Fruit fly (Drosophila melanogaster) whole organism, prepupa: ENCODE data around the gene wntD.

Source experiments
- CG10631 ChIP-seq: fragments of 200-800 bp; sonication (Bioruptor generic); optimal IDR thresholded peaks from 2 replicates; lab custom pipeline; 2016; ENCODE audit warnings: missing biosample characterization, missing genetic modification characterization
- CG11294 ChIP-seq: fragments of 200-800 bp; sonication (Bioruptor generic); IDR thresholded peaks from 2 replicates; pipeline ENCODE4 v1.3.6; 2022; ENCODE audit warnings: missing biosample characterization, missing genetic modification characterization
- CG11902 ChIP-seq: fragments of 200-800 bp; sonication (Bioruptor generic); optimal IDR thresholded peaks from 3 replicates; lab custom pipeline; 2016; ENCODE audit warnings: missing biosample characterization, missing genetic modification characterization
- CG15336 ChIP-seq: fragments of 200-800 bp; sonication (Bioruptor generic); IDR thresholded peaks from 2 replicates; pipeline ENCODE4 v1.3.6; 2022; ENCODE audit warnings: missing biosample characterization, missing genetic modification characterization
- CG16779 ChIP-seq: fragments of 200-800 bp; sonication (Bioruptor generic); optimal IDR thresholded peaks from 3 replicates; lab custom pipeline; 2017; ENCODE audit warnings: missing biosample characterization, mild to moderate bottlenecking, missing genetic modification characterization
- CG3032 ChIP-seq: fragments of 200-800 bp; optimal IDR thresholded peaks from 2 replicates; lab custom pipeline; 2019; ENCODE audit warnings: missing biosample characterization, mild to moderate bottlenecking, missing genetic modification characterization, moderate library complexity
- CG34406 ChIP-seq: fragments of 200-800 bp; sonication (Bioruptor generic); optimal IDR thresholded peaks from 3 replicates; lab custom pipeline; 2016; ENCODE audit warnings: missing biosample characterization, missing genetic modification characterization
- CG4318 ChIP-seq: fragments of 200-800 bp; sonication (Bioruptor generic); optimal IDR thresholded peaks from 3 replicates; lab custom pipeline; 2017; ENCODE audit warnings: missing biosample characterization, mild to moderate bottlenecking, missing genetic modification characterization
- CG6163 ChIP-seq: fragments of 200-800 bp; sonication (Bioruptor generic); IDR thresholded peaks from 3 replicates; pipeline ENCODE4 v1.3.6; 2022; ENCODE audit warnings: missing biosample characterization, missing genetic modification characterization
- CG6276 ChIP-seq: fragments of 200-800 bp; sonication (Bioruptor generic); optimal IDR thresholded peaks from 2 replicates; lab custom pipeline; 2017; ENCODE audit warnings: missing biosample characterization, mild to moderate bottlenecking, missing genetic modification characterization
- CG6792 ChIP-seq: fragments of 200-800 bp; sonication (Bioruptor generic); optimal IDR thresholded peaks from 3 replicates; lab custom pipeline; 2016; ENCODE audit warnings: missing biosample characterization, missing genetic modification characterization
- CG6808 ChIP-seq: fragments of 200-800 bp; sonication (Bioruptor generic); optimal IDR thresholded peaks from 3 replicates; lab custom pipeline; 2017; ENCODE audit warnings: missing biosample characterization, missing genetic modification characterization, mild to moderate bottlenecking, moderate library complexity, missing genetic modification reagents
- CG8119 ChIP-seq: fragments of 200-800 bp; sonication (Bioruptor generic); IDR thresholded peaks from 3 replicates; pipeline ENCODE4 v1.3.6; 2022; ENCODE audit warnings: missing biosample characterization, missing genetic modification characterization
- CG8319 ChIP-seq: fragments of 200-800 bp; sonication (Bioruptor generic); optimal IDR thresholded peaks from 3 replicates; lab custom pipeline; 2016; ENCODE audit warnings: missing biosample characterization, missing genetic modification characterization
- Eip75B ChIP-seq: fragments of 200-800 bp; sonication (Bioruptor generic); optimal IDR thresholded peaks from 3 replicates; lab custom pipeline; 2016; ENCODE audit warnings: missing biosample characterization, missing genetic modification characterization
- Eip78C ChIP-seq: fragments of 200-800 bp; sonication (Bioruptor generic); peaks from one replicate; lab custom pipeline; 2016; ENCODE audit warnings: missing biosample characterization, missing genetic modification characterization
- Ets21C ChIP-seq: fragments of 200-800 bp; sonication (Bioruptor generic); optimal IDR thresholded peaks from 3 replicates; lab custom pipeline; 2016; ENCODE audit warnings: missing biosample characterization, missing genetic modification characterization
- Gug ChIP-seq: fragments of 200-800 bp; sonication (Bioruptor generic); IDR thresholded peaks from 2 replicates; pipeline ENCODE4 v1.3.6; 2022; ENCODE audit warnings: missing biosample characterization, missing genetic modification characterization
- Hr39 ChIP-seq: fragments of 200-800 bp; sonication (Bioruptor generic); optimal IDR thresholded peaks from 2 replicates; lab custom pipeline; 2016; ENCODE audit warnings: missing biosample characterization, missing genetic modification characterization
- Hr4 ChIP-seq: fragments of 200-800 bp; sonication (Bioruptor generic); optimal IDR thresholded peaks from 3 replicates; lab custom pipeline; 2016; ENCODE audit warnings: missing biosample characterization, missing genetic modification characterization
- Lpt ChIP-seq: fragments of 200-800 bp; sonication (Bioruptor generic); optimal IDR thresholded peaks from 3 replicates; lab custom pipeline; 2016; ENCODE audit warnings: missing biosample characterization, missing genetic modification characterization
- Met ChIP-seq: fragments of 200-800 bp; sonication (Bioruptor generic); optimal IDR thresholded peaks from 3 replicates; lab custom pipeline; 2016; ENCODE audit warnings: missing biosample characterization, missing genetic modification characterization
- OdsH ChIP-seq: fragments of 200-800 bp; sonication (Bioruptor generic); optimal IDR thresholded peaks from 3 replicates; lab custom pipeline; 2016; ENCODE audit warnings: missing biosample characterization, missing genetic modification characterization
- Sox15 ChIP-seq: fragments of 200-800 bp; sonication (Bioruptor generic); optimal IDR thresholded peaks from 3 replicates; lab custom pipeline; 2016; ENCODE audit warnings: missing biosample characterization, missing genetic modification characterization
- achi ChIP-seq: fragments of 200-800 bp; sonication (Bioruptor generic); optimal IDR thresholded peaks from 3 replicates; lab custom pipeline; 2016; ENCODE audit warnings: missing biosample characterization, missing genetic modification characterization
- acj6 ChIP-seq: fragments of 200-800 bp; sonication (Bioruptor generic); optimal IDR thresholded peaks from 3 replicates; lab custom pipeline; 2016; ENCODE audit warnings: missing biosample characterization, missing genetic modification characterization
- dsx ChIP-seq: fragments of 200-800 bp; optimal IDR thresholded peaks from 3 replicates; lab custom pipeline; 2019; ENCODE audit warnings: missing biosample characterization, mild to moderate bottlenecking, missing genetic modification characterization, moderate library complexity; ENCODE audit not compliant: poor library complexity, severe bottlenecking
- esn ChIP-seq: fragments of 200-800 bp; sonication (Bioruptor generic); optimal IDR thresholded peaks from 2 replicates; lab custom pipeline; 2016; ENCODE audit warnings: missing biosample characterization, mild to moderate bottlenecking, missing genetic modification characterization, moderate library complexity
- fd59A ChIP-seq: fragments of 200-800 bp; sonication (Bioruptor generic); optimal IDR thresholded peaks from 2 replicates; lab custom pipeline; 2017; ENCODE audit warnings: missing biosample characterization, mild to moderate bottlenecking, missing genetic modification characterization, missing genetic modification reagents
- fd85E ChIP-seq: fragments of 200-800 bp; sonication (Bioruptor generic); optimal IDR thresholded peaks from 3 replicates; lab custom pipeline; 2016; ENCODE audit warnings: missing biosample characterization, missing genetic modification characterization
- fkh ChIP-seq: fragments of 200-800 bp; sonication (Bioruptor generic); optimal IDR thresholded peaks from 3 replicates; lab custom pipeline; 2017; ENCODE audit warnings: missing biosample characterization, mild to moderate bottlenecking, missing genetic modification characterization, moderate library complexity
- lz ChIP-seq: fragments of 200-800 bp; sonication (Bioruptor generic); optimal IDR thresholded peaks from 3 replicates; lab custom pipeline; 2016; ENCODE audit warnings: missing biosample characterization, missing genetic modification characterization
- pdm3 ChIP-seq: fragments of 200-800 bp; sonication (Bioruptor generic); optimal IDR thresholded peaks from 3 replicates; lab custom pipeline; 2016; ENCODE audit warnings: missing biosample characterization, missing genetic modification characterization
- spab ChIP-seq: fragments of 200-800 bp; sonication (Bioruptor generic); optimal IDR thresholded peaks from 2 replicates; lab custom pipeline; 2017; ENCODE audit warnings: missing biosample characterization, mild to moderate bottlenecking, missing genetic modification characterization, missing genetic modification reagents
- svp ChIP-seq: fragments of 200-800 bp; sonication (Bioruptor generic); peaks from one replicate; lab custom pipeline; 2016; ENCODE audit warnings: missing biosample characterization, missing genetic modification characterization
- topi ChIP-seq: fragments of 200-800 bp; sonication (Bioruptor generic); optimal IDR thresholded peaks from 3 replicates; lab custom pipeline; 2016; ENCODE audit warnings: missing biosample characterization, missing genetic modification characterization

Gene wntD

DNA sequence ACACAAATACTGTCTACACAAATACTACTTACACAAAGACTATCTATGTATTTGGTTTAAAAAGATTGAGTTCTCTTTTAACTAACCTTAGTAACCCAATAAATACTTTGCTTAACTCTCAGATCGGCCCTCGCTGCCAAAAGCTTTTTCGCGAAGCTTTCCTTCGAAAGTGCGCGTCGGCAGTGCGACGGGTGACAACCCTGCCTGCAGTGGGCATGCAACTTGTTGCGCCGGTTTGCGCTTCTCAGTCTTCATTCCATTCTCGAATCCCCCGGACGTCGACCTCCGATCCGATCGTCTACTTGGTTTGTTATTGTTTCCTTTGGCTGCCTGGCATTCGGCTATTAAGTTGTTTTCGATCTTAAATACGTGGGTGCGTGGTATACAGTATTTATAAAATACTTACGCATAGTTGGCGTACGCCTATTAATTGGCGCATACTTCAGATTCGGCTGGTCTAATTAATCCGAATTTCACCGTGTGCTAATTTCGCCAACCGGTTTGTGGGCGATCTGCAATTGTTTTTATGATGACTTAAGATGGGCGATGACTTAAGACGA, 32.8 kb downstream of the wntD start, which contains the start of gene CG11686 (continued):
- TF ChIP-seq CG8319, result no peak
- TF ChIP-seq fd85E (GFP tag; lab: Kevin White, UChicago), result no peak
- no peak for TF ChIP-seq CG3032 (tag; lab: Kevin White, UChicago)
- no peak for TF ChIP-seq Hr39 (GFP tag; lab: Kevin White, UChicago)
- TF ChIP-seq acj6 (GFP tag; lab: Kevin White, UChicago), result no peak
- TF ChIP-seq dsx, result no peak
- TF ChIP-seq Sox15 (GFP tag; lab: Kevin White, UChicago), result no peak
- TF ChIP-seq Eip78C (GFP tag; lab: Kevin White, UChicago), result peak; percentile 71
- TF ChIP-seq esn (GFP tag; lab: Kevin White, UChicago), result peak; percentile 16
- TF ChIP-seq Ets21C (GFP tag; lab: Kevin White, UChicago), result no peak
- no peak for TF ChIP-seq lz (GFP tag; lab: Kevin White, UChicago)
- TF ChIP-seq OdsH (GFP tag; lab: Kevin White, UChicago), result no peak
- TF ChIP-seq Met (GFP tag; lab: Kevin White, UChicago), result peak; percentile 15
- TF ChIP-seq CG8119 (GFP tag; lab: Robert Waterston, UW), result no peak
- TF ChIP-seq CG6276 (GFP tag; lab: Kevin White, UChicago), result no peak
- TF ChIP-seq CG11902 (GFP tag; lab: Kevin White, UChicago), result no peak
- TF ChIP-seq achi (GFP tag; lab: Kevin White, UChicago), result no peak
- no peak for TF ChIP-seq CG6792
- TF ChIP-seq CG6808, result no peak
- TF ChIP-seq Gug (GFP tag; lab: Robert Waterston, UW), result no peak
- no peak for TF ChIP-seq pdm3
- TF ChIP-seq CG15336 (GFP tag; lab: Robert Waterston, UW), result peak; percentile 56; the same call in 1 of the 2 replicates
- no peak for TF ChIP-seq Lpt (GFP tag; lab: Kevin White, UChicago)
- TF ChIP-seq CG11294 (GFP tag; lab: Robert Waterston, UW), result no peak
- no peak for TF ChIP-seq CG16779 (tag; lab: Kevin White, UChicago)
- TF ChIP-seq CG6163 (GFP tag; lab: Robert Waterston, UW), result peak; percentile 29; the same call in 1 of the 3 replicates
- TF ChIP-seq CG4318, result no peak
- no peak for TF ChIP-seq CG10631 (GFP tag; lab: Kevin White, UChicago)
- peak; percentile 92 for TF ChIP-seq svp (GFP tag; lab: Kevin White, UChicago)
- no peak for TF ChIP-seq fd59A (GFP tag; lab: Kevin White, UChicago)

DNA sequence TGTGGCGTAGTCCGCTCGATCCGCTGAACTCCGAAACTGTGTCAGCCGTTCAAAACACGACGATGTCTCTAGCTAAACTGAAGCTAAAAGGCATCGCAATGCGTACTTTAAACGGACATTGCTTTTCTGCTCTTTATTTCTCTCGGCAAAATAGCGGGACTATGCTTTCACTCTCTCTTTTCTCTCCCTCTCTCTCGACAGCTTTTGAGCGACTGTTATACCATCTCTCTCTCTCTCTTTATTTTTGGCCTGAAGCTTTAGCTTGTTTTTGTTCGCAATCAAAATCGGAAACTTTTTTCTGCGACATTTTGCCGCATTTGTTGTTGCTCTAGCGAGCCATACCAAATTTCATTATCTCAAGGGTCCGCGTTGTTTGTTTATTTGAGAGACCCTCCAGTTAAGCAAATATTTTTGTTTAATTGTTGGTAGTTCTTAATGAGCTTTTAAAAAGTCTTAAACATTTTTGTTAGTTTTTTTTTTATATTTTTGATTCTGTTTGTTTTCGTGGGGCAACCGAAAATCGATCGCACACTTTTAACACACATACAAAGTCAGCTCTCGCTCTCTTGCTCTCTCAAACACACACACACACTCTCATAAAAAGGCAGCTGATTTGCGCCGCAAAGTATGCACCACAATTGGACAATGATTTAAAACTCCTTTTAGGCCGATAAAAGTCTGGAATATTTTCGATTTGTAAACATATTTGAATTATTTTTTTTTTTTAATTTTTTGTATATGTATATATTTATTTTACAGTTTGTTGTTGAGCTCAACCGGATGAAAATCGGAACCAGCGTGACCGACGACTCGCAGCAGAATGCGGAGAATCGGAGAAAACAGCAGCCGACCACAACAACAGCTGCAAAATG, 34.1 kb downstream of the wntD start, which contains the start of gene Ace:
TSS of gene Ace (minus strand) at position 822 of the 872 bp plus-strand sequence.
- TF ChIP-seq CG34406, result no peak
- no peak for TF ChIP-seq Eip75B
- no peak for TF ChIP-seq dsx
- peak; percentile 55 for TF ChIP-seq fkh (GFP tag; lab: Kevin White, UChicago)
- TF ChIP-seq spab (GFP tag; lab: Kevin White, UChicago), result no peak
- TF ChIP-seq Eip78C (GFP tag; lab: Kevin White, UChicago), result peak; percentile 72
- no peak for TF ChIP-seq Hr4 (GFP tag; lab: Kevin White, UChicago)

DNA sequence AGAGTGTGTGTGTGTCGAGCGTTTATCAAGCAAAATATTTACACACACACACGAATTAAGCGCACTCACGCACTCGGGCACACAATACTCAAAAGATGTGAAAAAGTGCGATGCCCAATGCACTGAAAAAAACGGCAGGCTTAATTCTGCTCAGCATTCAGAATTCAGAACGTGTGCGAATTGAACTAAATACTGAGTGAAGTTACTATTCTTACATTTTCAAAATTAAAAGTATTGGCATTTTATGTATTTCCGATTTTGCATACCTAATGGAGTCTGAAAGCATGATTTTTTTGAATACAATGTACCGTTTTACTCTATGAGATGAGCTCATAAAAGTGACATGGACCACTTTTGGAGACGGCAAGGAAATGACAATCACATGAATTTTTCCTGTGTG, 35.9 kb downstream of the wntD start:
- TF ChIP-seq CG15336 (GFP tag; lab: Robert Waterston, UW), result 0 out of 2 replicates have a peak, but pooled peaks have one; percentile 8
- no peak for TF ChIP-seq topi (GFP tag; lab: Kevin White, UChicago)
